Worm (Caenorhabditis elegans) whole organism, L4 larva: ENCODE measurements around the gene F48F5.6.

Experiments used
- F44E2.7 ChIP-seq: fragments of 200-800 bp; sonication (Bioruptor generic); IDR thresholded peaks from 2 replicates; pipeline ENCODE4 v2.1.2; 2022; ENCODE audit warnings: missing genetic modification characterization, missing compliant biosample characterization
- F49E8.2 ChIP-seq: sonication (generic microtip); optimal IDR thresholded peaks from 2 replicates; lab custom pipeline; 2016; ENCODE audit warnings: missing compliant biosample characterization, mild to moderate bottlenecking, missing genetic modification characterization, borderline replicate concordance
- R02D3.7 ChIP-seq: fragments of 150-350 bp; sonication (generic microtip); optimal IDR thresholded peaks from 3 replicates; lab custom pipeline; 2014; ENCODE audit warnings: missing biosample characterization, missing genetic modification characterization
- T20F7.1 ChIP-seq: fragments of 200-800 bp; sonication (Bioruptor generic); optimal IDR thresholded peaks from 2 replicates; lab custom pipeline; 2018; ENCODE audit warnings: mild to moderate bottlenecking, missing genetic modification characterization, missing compliant biosample characterization
- Y105C5A.15 ChIP-seq: fragments of 200-800 bp; sonication (Bioruptor generic); IDR thresholded peaks from 2 replicates; pipeline ENCODE4 v1.3.6; 2022; ENCODE audit warnings: missing genetic modification characterization, missing compliant biosample characterization
- Y48G9A.11 ChIP-seq: fragments of 200-800 bp; sonication (Bioruptor generic); IDR thresholded peaks from 2 replicates; pipeline ENCODE4 v1.3.6; 2022; ENCODE audit warnings: missing genetic modification reagents, missing genetic modification characterization, missing compliant biosample characterization
- Y75B8A.6 ChIP-seq: fragments of 200-800 bp; sonication (Bioruptor generic); IDR thresholded peaks from 2 replicates; pipeline ENCODE4 v1.3.6; 2022; ENCODE audit warnings: missing genetic modification reagents, missing genetic modification characterization, missing compliant biosample characterization
- ZK546.5 ChIP-seq, 2 experiments: sonication (generic microtip); optimal IDR thresholded peaks; 2 replicates each; lab custom pipeline; 2017; ENCODE audit warnings: missing biosample characterization in 2 of 2, missing genetic modification characterization in 2 of 2
- aha-1 ChIP-seq: fragments of 150-350 bp; peaks from one replicate; lab custom pipeline; 2014; ENCODE audit warnings: missing biosample characterization, missing genetic modification characterization
- ceh-20 ChIP-seq: fragments of 200-800 bp; sonication (Bioruptor generic); IDR thresholded peaks from 2 replicates; pipeline ENCODE4 v1.3.6; 2022; ENCODE audit warnings: missing genetic modification reagents, missing genetic modification characterization, missing compliant biosample characterization
- ceh-44 ChIP-seq: fragments of 200-800 bp; sonication (Bioruptor generic); IDR thresholded peaks from 2 replicates; pipeline ENCODE4 v1.3.6; 2022; ENCODE audit warnings: missing genetic modification reagents, missing genetic modification characterization, missing compliant biosample characterization
- daf-12 ChIP-seq: fragments of 150-350 bp; optimal IDR thresholded peaks from 2 replicates; lab custom pipeline; 2014; ENCODE audit warnings: missing biosample characterization, missing genetic modification reagents, missing genetic modification characterization
- daf-19 ChIP-seq: fragments of 200-800 bp; sonication (Bioruptor generic); conservative IDR thresholded peaks from 2 replicates; pipeline ENCODE4 v1.3.6; 2022; ENCODE audit warnings: missing genetic modification characterization, missing compliant biosample characterization
- dmd-9 ChIP-seq: fragments of 200-800 bp; sonication (Bioruptor generic); IDR thresholded peaks from 2 replicates; pipeline ENCODE4 v1.3.6; 2022; ENCODE audit warnings: missing genetic modification reagents, missing genetic modification characterization, missing compliant biosample characterization
- dpl-1 ChIP-seq: fragments of 150-350 bp; optimal IDR thresholded peaks from 2 replicates; lab custom pipeline; 2014; ENCODE audit warnings: missing biosample characterization, missing genetic modification reagents, missing genetic modification characterization
- gei-8 ChIP-seq: fragments of 200-800 bp; sonication (Bioruptor generic); optimal IDR thresholded peaks from 2 replicates; lab custom pipeline; 2018; ENCODE audit warnings: mild to moderate bottlenecking, missing genetic modification characterization, missing compliant biosample characterization
- hlh-30 ChIP-seq: sonication (generic microtip); optimal IDR thresholded peaks from 2 replicates; lab custom pipeline; 2017; ENCODE audit warnings: antibody characterized with exemption, mild to moderate bottlenecking, missing genetic modification characterization, missing compliant biosample characterization; ENCODE audit not compliant: insufficient read depth
- jun-1 ChIP-seq: fragments of 150-350 bp; optimal IDR thresholded peaks from 2 replicates; lab custom pipeline; 2014; ENCODE audit warnings: missing biosample characterization, missing genetic modification reagents, missing genetic modification characterization
- lin-15B ChIP-seq: fragments of 150-350 bp; sonication (generic microtip); optimal IDR thresholded peaks from 3 replicates; lab custom pipeline; 2014; ENCODE audit warnings: missing biosample characterization, missing genetic modification characterization
- lin-29 ChIP-seq: fragments of 200-800 bp; sonication (Bioruptor generic); IDR thresholded peaks from 2 replicates; pipeline ENCODE4 v1.3.6; 2022; ENCODE audit warnings: missing genetic modification reagents, missing genetic modification characterization, missing compliant biosample characterization
- lsy-2 ChIP-seq, 2 experiments: fragments of 150-350 bp in 1 of 2; sonication (generic microtip) in 1 of 2; optimal IDR thresholded peaks; 2 replicates each; lab custom pipeline; 2014 to 2017; ENCODE audit warnings: missing biosample characterization in 2 of 2, missing genetic modification characterization in 2 of 2
- mes-2 ChIP-seq: sonication (generic microtip); optimal IDR thresholded peaks from 2 replicates; lab custom pipeline; 2016; ENCODE audit warnings: missing genotype, mild to moderate bottlenecking, missing genetic modification characterization, missing compliant biosample characterization; ENCODE audit not compliant: poor library complexity, severe bottlenecking
- nhr-102 ChIP-seq: sonication (generic microtip); optimal IDR thresholded peaks from 2 replicates; lab custom pipeline; 2016; ENCODE audit warnings: mild to moderate bottlenecking, missing genetic modification characterization, moderate library complexity, missing compliant biosample characterization
- nhr-237 ChIP-seq: sonication (generic microtip); optimal IDR thresholded peaks from 2 replicates; lab custom pipeline; 2017; ENCODE audit warnings: missing biosample characterization, missing genetic modification characterization
- nhr-28 ChIP-seq: fragments of 150-350 bp; optimal IDR thresholded peaks from 2 replicates; lab custom pipeline; 2014; ENCODE audit warnings: missing biosample characterization, missing genetic modification characterization
- nhr-41 ChIP-seq: fragments of 200-800 bp; sonication (Bioruptor generic); IDR thresholded peaks from 2 replicates; pipeline ENCODE4 v1.3.6; 2022; ENCODE audit warnings: missing genetic modification reagents, missing genetic modification characterization, missing compliant biosample characterization
- nhr-42 ChIP-seq: fragments of 200-800 bp; sonication (Bioruptor generic); IDR thresholded peaks from 2 replicates; pipeline ENCODE4 v1.3.6; 2022; ENCODE audit warnings: missing genetic modification characterization, missing compliant biosample characterization
- nhr-76 ChIP-seq: fragments of 150-350 bp; optimal IDR thresholded peaks from 2 replicates; lab custom pipeline; 2014; ENCODE audit warnings: missing biosample characterization, missing genetic modification characterization
- php-3 ChIP-seq: fragments of 200-800 bp; sonication (Bioruptor generic); IDR thresholded peaks from 2 replicates; pipeline ENCODE4 v1.3.6; 2022; ENCODE audit warnings: missing genetic modification reagents, missing genetic modification characterization, missing compliant biosample characterization
- snpc-4 ChIP-seq: fragments of 150-350 bp; optimal IDR thresholded peaks from 2 replicates; lab custom pipeline; 2014; ENCODE audit warnings: missing biosample characterization, missing genetic modification characterization
- tra-1 ChIP-seq: fragments of 200-800 bp; sonication (Bioruptor generic); IDR thresholded peaks from 2 replicates; pipeline ENCODE4 v1.3.6; 2022; ENCODE audit warnings: missing genetic modification reagents, missing genetic modification characterization, missing compliant biosample characterization
- zag-1 ChIP-seq: fragments of 150-350 bp; optimal IDR thresholded peaks from 2 replicates; lab custom pipeline; 2014; ENCODE audit warnings: missing biosample characterization, missing genetic modification characterization
- zip-11 ChIP-seq: fragments of 200-800 bp; sonication (Bioruptor generic); IDR thresholded peaks from 2 replicates; pipeline ENCODE4 v1.3.6; 2022; ENCODE audit warnings: missing genetic modification characterization, missing compliant biosample characterization
- zip-2 ChIP-seq: fragments of 150-350 bp; optimal IDR thresholded peaks from 2 replicates; lab custom pipeline; 2014; ENCODE audit warnings: missing biosample characterization, missing genetic modification characterization
- ztf-7 ChIP-seq: fragments of 150-350 bp; optimal IDR thresholded peaks from 2 replicates; lab custom pipeline; 2014; ENCODE audit warnings: missing biosample characterization, missing genetic modification characterization

The F48F5.6 gene

DNA sequence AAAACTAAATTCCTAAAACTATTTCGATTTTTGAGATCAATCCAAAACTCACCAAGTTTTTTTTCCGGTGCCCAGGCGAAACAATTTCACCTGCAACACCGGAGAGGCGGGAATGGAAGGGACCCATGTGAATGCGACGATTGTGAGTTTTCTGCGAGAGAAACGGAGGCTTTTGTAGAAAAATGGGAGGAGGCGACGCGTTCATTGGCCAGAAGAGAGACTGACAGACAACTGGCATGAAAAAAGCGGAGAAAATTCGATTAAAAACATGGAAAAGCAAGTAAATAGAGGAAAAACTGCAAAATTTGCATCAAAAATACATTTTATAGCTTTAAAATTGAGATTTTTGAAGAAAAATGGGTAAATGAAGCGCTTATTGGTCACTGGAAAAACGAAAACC lies 22.8 kb upstream of the F48F5.6 start, which contains the start of gene B0250.7:
Gene B0250.7, minus strand, starts transcription at position 232 of the 400 bp plus-strand sequence.
- no peak for TF ChIP-seq nhr-76
- no peak for TF ChIP-seq nhr-102 (tag; lab: Kevin White, UChicago)
- no peak for TF ChIP-seq nhr-42 (GFP tag; lab: Robert Waterston, UW)
- TF ChIP-seq Y75B8A.6, result no peak
- TF ChIP-seq daf-19, result no peak
- no peak for TF ChIP-seq ztf-7 (tag; lab: Kevin White, UChicago)

DNA sequence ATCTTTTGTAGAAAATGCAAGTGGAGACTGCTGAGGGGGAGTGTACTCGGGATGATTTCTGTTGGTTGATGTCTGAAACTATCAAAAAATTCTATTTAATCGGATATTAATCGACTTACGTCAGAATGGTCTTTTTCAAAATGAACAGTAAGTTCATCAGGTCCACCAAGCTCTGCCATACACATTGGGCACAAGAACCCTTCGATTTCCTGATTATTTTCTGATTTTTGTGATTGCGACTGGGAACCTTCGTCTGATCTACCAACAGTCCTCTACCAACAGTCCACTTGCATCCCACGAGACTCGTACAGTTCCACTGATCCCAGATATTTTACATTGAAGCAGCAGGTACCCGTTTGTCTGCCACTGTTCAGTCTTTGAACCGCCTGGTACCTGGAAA lies 22.0 kb upstream of the F48F5.6 start:
- no peak for TF ChIP-seq nhr-28 (tag; lab: Kevin White, UChicago)
- no peak for TF ChIP-seq php-3 (GFP tag; lab: Robert Waterston, UW)
- no peak for TF ChIP-seq ZK546.5 (tag; optimal IDR thresholded peaks at IDR 0.05; lab: Kevin White, UChicago)
- no peak for TF ChIP-seq nhr-102 (tag; lab: Kevin White, UChicago)
- no peak for TF ChIP-seq daf-12 (tag; lab: Kevin White, UChicago)
- no peak for TF ChIP-seq Y48G9A.11 (GFP tag; lab: Robert Waterston, UW)
- TF ChIP-seq aha-1 (tag; lab: Kevin White, UChicago), result peak; percentile 92
- TF ChIP-seq nhr-41 (GFP tag; lab: Robert Waterston, UW), result no peak
- no peak for TF ChIP-seq Y105C5A.15 (GFP tag; lab: Robert Waterston, UW)
- no peak for TF ChIP-seq tra-1 (GFP tag; lab: Robert Waterston, UW)
- TF ChIP-seq gei-8 (GFP tag; lab: Kevin White, UChicago), result no peak
- no peak for TF ChIP-seq F49E8.2
- TF ChIP-seq F44E2.7 (GFP tag; lab: Robert Waterston, UW), result 0 out of 2 replicates have a peak, but pooled peaks have one; percentile 43
- no peak for TF ChIP-seq mes-2
- TF ChIP-seq ceh-20 (GFP tag; lab: Robert Waterston, UW), result no peak
- TF ChIP-seq lin-15B (tag; lab: Kevin White, UChicago), result no peak
- no peak for TF ChIP-seq dmd-9 (GFP tag; lab: Robert Waterston, UW)

DNA sequence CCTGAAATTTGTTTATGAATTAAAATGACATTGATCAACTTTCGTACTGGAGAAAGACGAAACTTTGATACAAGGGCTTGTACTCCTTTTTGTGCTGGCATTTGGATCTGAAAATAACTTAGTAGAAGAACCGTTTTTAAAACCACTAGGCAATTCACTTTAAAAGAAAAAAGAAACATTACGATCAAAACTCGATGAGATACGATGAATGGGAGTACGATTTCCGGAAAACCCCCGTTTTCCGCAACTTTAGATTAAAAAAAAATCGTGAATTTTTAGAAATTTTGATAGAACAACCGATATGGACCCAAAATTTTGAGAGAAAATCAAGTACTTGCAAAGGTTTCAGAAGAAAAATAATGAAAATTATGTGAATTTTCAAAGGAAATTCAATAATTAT lies 17.4 kb upstream of the F48F5.6 start, which contains the start of gene B0250.8:
Gene B0250.8, minus strand, starts transcription at position 101 of the 400 bp plus-strand sequence.
- TF ChIP-seq snpc-4 (tag; lab: Kevin White, UChicago) (no peak), gei-8 (GFP tag; lab: Kevin White, UChicago) (no peak), lin-29 (GFP tag; lab: Robert Waterston, UW) (no peak), dmd-9 (GFP tag; lab: Robert Waterston, UW) (no peak), jun-1 (no peak), ztf-7 (tag; lab: Kevin White, UChicago) (no peak), lsy-2 (tag; optimal IDR thresholded peaks at IDR 0.05; lab: Kevin White, UChicago) (no peak), nhr-42 (GFP tag; lab: Robert Waterston, UW) (no peak), T20F7.1 (no peak), nhr-237 (tag; lab: Kevin White, UChicago) (no peak), zip-2 (no peak), zag-1 (tag; lab: Kevin White, UChicago) (no peak), nhr-102 (tag; lab: Kevin White, UChicago) (no peak), dpl-1 (GFP tag; lab: Kevin White, UChicago) (no peak), zip-11 (no peak), hlh-30 (tag; lab: Kevin White, UChicago) (no peak), Y48G9A.11 (GFP tag; lab: Robert Waterston, UW) (no peak)
- TF ChIP-seq, all 104 proteins: peak for 0

DNA sequence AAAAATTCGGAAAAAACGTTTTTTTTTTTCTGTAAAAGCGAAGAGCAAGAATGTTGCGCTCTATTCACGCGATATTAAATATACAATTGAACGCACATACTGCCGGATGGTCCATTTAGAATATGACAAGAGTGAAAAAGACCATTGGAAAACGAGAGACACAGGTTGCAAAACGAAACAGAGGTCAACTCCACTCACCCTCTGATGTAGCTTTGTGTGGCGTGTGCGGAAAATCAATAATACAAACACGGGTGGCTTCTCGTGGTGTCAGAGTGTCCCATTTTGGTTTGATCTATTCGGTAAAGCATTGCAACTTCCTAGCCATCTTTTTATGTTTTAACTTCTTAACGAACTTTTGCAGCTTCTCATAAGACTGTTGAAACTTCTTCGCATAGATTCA lies 11.8 kb upstream of the F48F5.6 start:
- TF ChIP-seq R02D3.7 (tag; lab: Kevin White, UChicago) (no peak), ceh-44 (GFP tag; lab: Robert Waterston, UW) (no peak), hlh-30 (tag; lab: Kevin White, UChicago) (peak; percentile 49)
